Fruit fly (Drosophila melanogaster): ENCODE results near the gene CG15005.

CG15005 gene

DNA sequence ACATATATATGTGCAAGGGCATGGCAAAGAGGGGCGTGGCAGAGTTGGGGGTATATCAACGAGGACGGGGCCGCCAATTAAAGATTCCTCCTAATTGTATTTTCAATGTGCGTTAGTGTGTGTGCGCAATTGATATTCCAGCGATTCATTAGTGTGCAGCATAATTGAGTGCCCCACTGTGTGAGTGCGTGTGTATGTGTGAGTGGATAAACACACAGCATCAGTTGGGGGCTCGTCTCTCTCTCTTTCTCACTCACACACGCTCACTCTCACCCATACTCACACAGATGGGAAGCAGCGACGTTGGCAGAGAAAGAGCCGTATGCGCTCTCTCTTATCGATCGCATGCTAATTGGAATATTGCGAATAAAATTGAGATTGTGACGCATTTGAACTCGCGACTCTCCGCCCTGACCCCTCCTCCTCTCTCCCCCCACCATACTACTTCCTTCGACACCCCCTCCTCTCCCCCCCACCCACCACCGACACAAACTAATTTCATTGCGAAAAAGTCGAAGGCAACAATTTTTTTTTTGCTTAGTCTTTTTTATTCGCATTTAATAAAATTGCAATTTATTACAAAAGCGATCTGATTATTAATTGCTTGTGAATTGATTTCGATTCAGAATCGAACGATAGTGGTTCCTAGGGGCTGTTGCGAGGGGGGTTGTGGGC lies 29.6 kb upstream of the CG15005 start:
- TF ChIP-seq Blimp-1 (GFP tag; optimal IDR thresholded peaks at IDR 0.05), result no peak
- no peak for TF ChIP-seq ro (GFP tag; IDR thresholded peaks at IDR 0.05)
- peak; percentile 28 for TF ChIP-seq abd-A (tag; optimal IDR thresholded peaks at IDR 0.05)
- TF ChIP-seq CG2712 (tag; optimal IDR thresholded peaks at IDR 0.05), result no peak
- no peak for TF ChIP-seq zf30C (GFP tag; optimal IDR thresholded peaks at IDR 0.05)
- TF ChIP-seq crol (GFP tag; IDR thresholded peaks at IDR 0.05), result peak; percentile 30; the same call in 1 of the 2 replicates
- TF ChIP-seq unpg (GFP tag; optimal IDR thresholded peaks at IDR 0.05), result no peak
- TF ChIP-seq kni (GFP tag; optimal IDR thresholded peaks at IDR 0.05), result peak; percentile 19
- TF ChIP-seq vvl (GFP tag; IDR thresholded peaks at IDR 0.05), result peak; percentile 57
- no peak for TF ChIP-seq btn (GFP tag; optimal IDR thresholded peaks at IDR 0.05)
- TF ChIP-seq fd102C (GFP tag; optimal IDR thresholded peaks at IDR 0.05), result no peak
- no peak for TF ChIP-seq lab (GFP tag; optimal IDR thresholded peaks at IDR 0.05)
- TF ChIP-seq CG18619 (GFP tag; optimal IDR thresholded peaks at IDR 0.05), result no peak
- no peak for TF ChIP-seq Hr78 (GFP tag; optimal IDR thresholded peaks at IDR 0.05)
- TF ChIP-seq Trl (optimal IDR thresholded peaks at IDR 0.05), result peak; percentile 54 to 69
- TF ChIP-seq Trl (GFP tag; optimal IDR thresholded peaks at IDR 0.05), result no peak
- TF ChIP-seq cg (GFP tag; optimal IDR thresholded peaks at IDR 0.05), result peak; percentile 94
- no peak for TF ChIP-seq CG34224 (GFP tag; IDR thresholded peaks at IDR 0.05; ENCODE audit: partially characterized antibody)
- no peak for TF ChIP-seq pfk (GFP tag; optimal IDR thresholded peaks at IDR 0.05)
- TF ChIP-seq ems (GFP tag; optimal IDR thresholded peaks at IDR 0.05), result no peak
- TF ChIP-seq ci (GFP tag; IDR thresholded peaks at IDR 0.05), result no peak
- no peak for TF ChIP-seq Opbp (GFP tag; IDR thresholded peaks at IDR 0.05; ENCODE audit: partially characterized antibody)
- TF ChIP-seq CG8290 (GFP tag; optimal IDR thresholded peaks at IDR 0.05), result no peak
- peak in 1 of 2 experiments; percentile 10 for TF ChIP-seq CG8290 (tag; optimal IDR thresholded peaks at IDR 0.05)
- 0 out of 3 replicates have a peak, but pooled peaks have one; percentile 18 for TF ChIP-seq CG7963 (GFP tag; IDR thresholded peaks at IDR 0.05; ENCODE audit: partially characterized antibody)
- TF ChIP-seq HLH4C (GFP tag; IDR thresholded peaks at IDR 0.05; ENCODE audit: partially characterized antibody), result no peak
- TF ChIP-seq dpn (GFP tag; optimal IDR thresholded peaks at IDR 0.05), result no peak
- TF ChIP-seq Adf1 (GFP tag; IDR thresholded peaks at IDR 0.05), result peak; percentile 58
- TF ChIP-seq lbe (GFP tag; optimal IDR thresholded peaks at IDR 0.05), result no peak
- TF ChIP-seq z (GFP tag; IDR thresholded peaks at IDR 0.05), result peak; percentile 89
- TF ChIP-seq CG8944 (GFP tag; optimal IDR thresholded peaks at IDR 0.05), result no peak
- peak; percentile 36 for TF ChIP-seq HLHmδ (GFP tag; optimal IDR thresholded peaks at IDR 0.05)
- no peak for TF ChIP-seq CG1832 (GFP tag; optimal IDR thresholded peaks at IDR 0.05)
- TF ChIP-seq CG7357 (GFP tag; IDR thresholded peaks at IDR 0.05), result no peak
- TF ChIP-seq CG12219 (GFP tag; optimal IDR thresholded peaks at IDR 0.05), result no peak
- no peak for TF ChIP-seq E2f1 (GFP tag; IDR thresholded peaks at IDR 0.05)
- peak; percentile 30; the same call in 1 of the 2 replicates for TF ChIP-seq tna (GFP tag; IDR thresholded peaks at IDR 0.05; ENCODE audit: partially characterized antibody)
- TF ChIP-seq Dp (GFP tag; optimal IDR thresholded peaks at IDR 0.05), result no peak
- peak; percentile 45 for TF ChIP-seq Nf-YC (tag; optimal IDR thresholded peaks at IDR 0.05)
- TF ChIP-seq HLH3B (GFP tag; IDR thresholded peaks at IDR 0.05), result no peak
- no peak for TF ChIP-seq Doc2 (GFP tag; IDR thresholded peaks at IDR 0.05)
- TF ChIP-seq chinmo (GFP tag; IDR thresholded peaks at IDR 0.05; ENCODE audit: partially characterized antibody), result peak; percentile 83; the same call in 1 of the 4 replicates
- peak; percentile 8 for TF ChIP-seq CG10543 (GFP tag; optimal IDR thresholded peaks at IDR 0.05)
- no peak for TF ChIP-seq CG18476 (GFP tag; optimal IDR thresholded peaks at IDR 0.05)
- TF ChIP-seq pum (GFP tag; optimal IDR thresholded peaks at IDR 0.05), result no peak
- peak; percentile 54 for TF ChIP-seq Med (GFP tag)
- no peak for TF ChIP-seq CG11456 (GFP tag; IDR thresholded peaks at IDR 0.05)
- TF ChIP-seq D (optimal IDR thresholded peaks at IDR 0.05), result peak; percentile 43
- no peak for TF ChIP-seq D (GFP tag; optimal IDR thresholded peaks at IDR 0.05)
- no peak for TF ChIP-seq CG7839 (tag; optimal IDR thresholded peaks at IDR 0.05)
